Fruit fly (Drosophila melanogaster): ENCODE results near the gene CG46394.
A peak's percentile ranks its signal among the peaks of the same experiment; 100 is the strongest.

The CG46394 gene

dm6 chr3L:11556637-11557036 lies 43.5 kb upstream of the CG46394 start (continued):
- peak; percentile 65 for TF ChIP-seq CG2678 (tag; optimal IDR thresholded peaks at IDR 0.05)
- no peak for TF ChIP-seq corto (GFP tag; optimal IDR thresholded peaks at IDR 0.05)
- peak in 1 of 2 experiments; percentile 38 for TF ChIP-seq Hr51 (GFP tag; optimal IDR thresholded peaks at IDR 0.05)
- TF ChIP-seq Lim3 (GFP tag; IDR thresholded peaks at IDR 0.05), result no peak
- TF ChIP-seq CG9932 (GFP tag; IDR thresholded peaks at IDR 0.05), result peak; percentile 31; the same call in 1 of the 2 replicates
- no peak for TF ChIP-seq CG6272 (GFP tag; IDR thresholded peaks at IDR 0.05)
- peak; percentile 37 for TF ChIP-seq dmrt99B (tag; optimal IDR thresholded peaks at IDR 0.05)
- no peak for TF ChIP-seq CG10366 (GFP tag; IDR thresholded peaks at IDR 0.05)
- no peak for TF ChIP-seq Mad (GFP tag; optimal IDR thresholded peaks at IDR 0.05)
- TF ChIP-seq CG8290 (GFP tag; optimal IDR thresholded peaks at IDR 0.05), result no peak
- peak in 1 of 2 experiments; percentile 2 for TF ChIP-seq CG8290 (tag; optimal IDR thresholded peaks at IDR 0.05)
- TF ChIP-seq CG4730 (GFP tag; IDR thresholded peaks at IDR 0.05), result no peak
- no peak for TF ChIP-seq Sin3A (optimal IDR thresholded peaks at IDR 0.05)
- TF ChIP-seq CG17361 (GFP tag; IDR thresholded peaks at IDR 0.05), result peak; percentile 26; the same call in 1 of the 3 replicates
- TF ChIP-seq CG5953 (GFP tag; IDR thresholded peaks at IDR 0.05), result no peak
- TF ChIP-seq CG11695 (GFP tag; IDR thresholded peaks at IDR 0.05), result 0 out of 3 replicates have a peak, but pooled peaks have one; percentile 13
- peak; percentile 75 for TF ChIP-seq CG7556 (GFP tag; optimal IDR thresholded peaks at IDR 0.05)
- TF ChIP-seq Aef1 (GFP tag; IDR thresholded peaks at IDR 0.05), result no peak
- no peak for TF ChIP-seq Ets97D (GFP tag; optimal IDR thresholded peaks at IDR 0.05)
- no peak for TF ChIP-seq sr (GFP tag; IDR thresholded peaks at IDR 0.05)
- TF ChIP-seq Vsx1 (GFP tag; optimal IDR thresholded peaks at IDR 0.05), result peak; percentile 22
- TF ChIP-seq peb (GFP tag; IDR thresholded peaks at IDR 0.05), result no peak
- TF ChIP-seq CG15011 (GFP tag; optimal IDR thresholded peaks at IDR 0.05), result peak; percentile 41
- TF ChIP-seq aop (GFP tag; IDR thresholded peaks at IDR 0.05), result no peak
- no peak for TF ChIP-seq oc (tag; optimal IDR thresholded peaks at IDR 0.05)
- TF ChIP-seq CG14014 (GFP tag; IDR thresholded peaks at IDR 0.05), result 0 out of 2 replicates have a peak, but pooled peaks have one; percentile 32
- no peak for TF ChIP-seq sqz (GFP tag; optimal IDR thresholded peaks at IDR 0.05)
- no peak for TF ChIP-seq CG18011 (GFP tag; optimal IDR thresholded peaks at IDR 0.05)
- peak; percentile 29 for TF ChIP-seq az2 (GFP tag; optimal IDR thresholded peaks at IDR 0.05)
- no peak for TF ChIP-seq Nf-YC (tag; optimal IDR thresholded peaks at IDR 0.05)
- no peak for TF ChIP-seq CG10267 (tag; optimal IDR thresholded peaks at IDR 0.05)
- peak; percentile 7 for TF ChIP-seq pho (GFP tag; optimal IDR thresholded peaks at IDR 0.05)
- TF ChIP-seq NC2β (GFP tag; optimal IDR thresholded peaks at IDR 0.05), result no peak
- TF ChIP-seq CG12155 (GFP tag; optimal IDR thresholded peaks at IDR 0.05), result peak; percentile 23
- no peak for TF ChIP-seq CG12104 (GFP tag; optimal IDR thresholded peaks at IDR 0.05)
- no peak for TF ChIP-seq CG15601 (tag; optimal IDR thresholded peaks at IDR 0.05)
- no peak for TF ChIP-seq Neu2 (GFP tag; optimal IDR thresholded peaks at IDR 0.05; ENCODE audit: borderline replicate concordance)
- TF ChIP-seq amos (GFP tag; IDR thresholded peaks at IDR 0.05; ENCODE audit: partially characterized antibody), result no peak
- TF ChIP-seq Poxn (GFP tag; IDR thresholded peaks at IDR 0.05), result no peak
- TF ChIP-seq Oaz (GFP tag; IDR thresholded peaks at IDR 0.05), result no peak
- TF ChIP-seq CG6683 (GFP tag; optimal IDR thresholded peaks at IDR 0.05), result no peak
- TF ChIP-seq CG3281 (GFP tag; optimal IDR thresholded peaks at IDR 0.05), result peak; percentile 70
- no peak for TF ChIP-seq dan (GFP tag; IDR thresholded peaks at IDR 0.05)
- TF ChIP-seq seq (GFP tag; IDR thresholded peaks at IDR 0.05), result no peak
- TF ChIP-seq Chrac-16 (GFP tag; optimal IDR thresholded peaks at IDR 0.05), result no peak
- TF ChIP-seq psq (GFP tag; optimal IDR thresholded peaks at IDR 0.05), result no peak
- TF ChIP-seq CG8089 (GFP tag; optimal IDR thresholded peaks at IDR 0.05), result no peak
- TF ChIP-seq CG9797 (GFP tag; optimal IDR thresholded peaks at IDR 0.05), result no peak
- TF ChIP-seq crc (GFP tag; optimal IDR thresholded peaks at IDR 0.05), result no peak
- no peak for TF ChIP-seq gfzf (GFP tag; optimal IDR thresholded peaks at IDR 0.05)
- peak; percentile 8 for TF ChIP-seq CG15269 (tag; optimal IDR thresholded peaks at IDR 0.05)
- TF ChIP-seq BtbVII (GFP tag; optimal IDR thresholded peaks at IDR 0.05), result no peak
- TF ChIP-seq slbo (GFP tag; IDR thresholded peaks at IDR 0.05), result peak; percentile 53; the same call in 1 of the 2 replicates

Measured in whole organism, embryonic.